Worm (Caenorhabditis elegans) whole organism, midembryonic: ENCODE measurements around the gene Y53F4B.27.
"Not testable (repeated sequence)": the region's sequence is repeated elsewhere in the genome, so short reads cannot be mapped to it uniquely, and the experiment has no call there.

Source experiments
- T22C8.4 ChIP-seq: fragments of 200-800 bp; sonication (Bioruptor generic); IDR thresholded peaks from 2 replicates; pipeline ENCODE4 v1.3.6; 2022; ENCODE audit warnings: missing genetic modification characterization, missing compliant biosample characterization
- cog-1 ChIP-seq: sonication (generic microtip); optimal IDR thresholded peaks from 2 replicates; lab custom pipeline; 2016; ENCODE audit warnings: missing genetic modification characterization, missing compliant biosample characterization
- flt-1 ChIP-seq: fragments of 200-800 bp; sonication (Bioruptor generic); IDR thresholded peaks from 2 replicates; pipeline ENCODE4 v1.3.6; 2022; ENCODE audit warnings: missing genetic modification characterization, missing compliant biosample characterization
- klf-2 ChIP-seq: fragments of 200-800 bp; sonication (Bioruptor generic); conservative IDR thresholded peaks from 2 replicates; pipeline ENCODE4 v1.3.6; 2022; ENCODE audit warnings: missing genetic modification reagents, missing genetic modification characterization, missing compliant biosample characterization
- med-1 ChIP-seq: sonication (generic microtip); optimal IDR thresholded peaks from 2 replicates; lab custom pipeline; 2017; ENCODE audit warnings: missing genetic modification characterization, mild to moderate bottlenecking, missing compliant biosample characterization, antibody characterized with exemption, missing genetic modification reagents; ENCODE audit not compliant: insufficient read depth
- ref-1 ChIP-seq: fragments of 200-800 bp; sonication (Bioruptor generic); conservative IDR thresholded peaks from 2 replicates; pipeline ENCODE4 v1.3.6; 2022; ENCODE audit warnings: missing genetic modification reagents, missing genetic modification characterization, missing compliant biosample characterization
- tab-1 ChIP-seq: fragments of 200-800 bp; sonication (Bioruptor generic); IDR thresholded peaks from 2 replicates; pipeline ENCODE4 v1.3.6; 2022; ENCODE audit warnings: missing genetic modification characterization, missing compliant biosample characterization
- ztf-23 ChIP-seq: fragments of 200-800 bp; sonication (Bioruptor generic); IDR thresholded peaks from 2 replicates; pipeline ENCODE4 v1.3.6; 2022; ENCODE audit warnings: missing genetic modification reagents, missing genetic modification characterization, missing compliant biosample characterization
- ztf-29 ChIP-seq: fragments of 200-800 bp; sonication (Bioruptor generic); IDR thresholded peaks from 2 replicates; pipeline ENCODE4 v1.3.6; 2022; ENCODE audit warnings: missing genetic modification reagents, missing genetic modification characterization, missing compliant biosample characterization

DNA sequence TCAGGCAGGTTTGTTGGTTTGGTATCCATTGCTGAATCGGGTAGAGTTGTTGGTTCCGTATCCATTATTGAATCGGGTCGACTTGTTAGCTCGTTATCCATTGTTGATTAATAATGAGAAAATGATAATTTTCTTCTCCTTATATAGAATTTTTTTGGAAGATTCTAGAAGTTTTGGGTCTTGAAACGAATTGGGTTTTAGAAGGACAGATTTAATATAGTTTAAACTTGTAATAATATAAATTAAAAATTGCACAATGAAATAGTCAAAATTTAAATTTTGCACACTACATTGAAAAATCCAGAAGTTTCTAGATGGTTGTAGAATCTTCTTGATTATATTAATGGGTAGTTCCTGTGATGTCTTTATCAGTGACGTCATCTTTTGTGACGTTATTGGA, 4.8 kb upstream of the Y53F4B.27 start, which contains the start of gene Y53F4B.26:
- not testable (repeated sequence) for TF ChIP-seq ref-1 (GFP tag; lab: Robert Waterston, UW); cog-1 (tag; lab: Kevin White, UChicago); med-1 (GFP tag; lab: Kevin White, UChicago); ztf-23 (GFP tag; lab: Robert Waterston, UW); ztf-29 (GFP tag; lab: Robert Waterston, UW); flt-1; klf-2 (GFP tag; lab: Robert Waterston, UW); tab-1 (GFP tag; lab: Robert Waterston, UW); T22C8.4 (GFP tag; lab: Robert Waterston, UW)
